Worm (Caenorhabditis elegans) whole organism, L3 larva: Measurements from ENCODE around the gene K02F3.12.
A peak's percentile ranks its signal among the peaks of the same experiment; 100 is the strongest.

Source experiments
- R02D3.7 ChIP-seq: fragments of 150-350 bp; optimal IDR thresholded peaks from 2 replicates; lab custom pipeline; 2014; ENCODE audit warnings: missing biosample characterization, missing genetic modification characterization
- ZK546.5 ChIP-seq: sonication (generic microtip); optimal IDR thresholded peaks from 2 replicates; lab custom pipeline; 2017; ENCODE audit warnings: missing biosample characterization, missing genetic modification characterization
- ama-1 ChIP-seq: fragments of 150-350 bp; optimal IDR thresholded peaks from 2 replicates; lab custom pipeline; 2018
- ceh-28 ChIP-seq: fragments of 150-350 bp; optimal IDR thresholded peaks from 2 replicates; lab custom pipeline; 2014; ENCODE audit warnings: missing biosample characterization, missing genetic modification reagents, missing genetic modification characterization
- ceh-82 ChIP-seq: fragments of 150-350 bp; optimal IDR thresholded peaks from 2 replicates; lab custom pipeline; 2014; ENCODE audit warnings: missing biosample characterization, missing genetic modification characterization
- ceh-9 ChIP-seq: sonication (generic microtip); optimal IDR thresholded peaks from 2 replicates; lab custom pipeline; 2018; ENCODE audit warnings: missing biosample characterization, missing genetic modification characterization
- egl-27 ChIP-seq: sonication (generic microtip); optimal IDR thresholded peaks from 4 replicates; lab custom pipeline; 2017; ENCODE audit warnings: missing biosample characterization, missing genetic modification reagents, missing genetic modification characterization
- elt-1 ChIP-seq: fragments of 150-350 bp; optimal IDR thresholded peaks from 2 replicates; lab custom pipeline; 2014; ENCODE audit warnings: missing biosample characterization, missing genetic modification characterization
- elt-2 ChIP-seq: sonication (generic microtip); optimal IDR thresholded peaks from 2 replicates; lab custom pipeline; 2016; ENCODE audit warnings: missing genetic modification reagents, mild to moderate bottlenecking, missing genetic modification characterization, missing compliant biosample characterization
- elt-3 ChIP-seq, 3 experiments: fragments of 150-350 bp in 1 of 3; sonication (generic microtip) in 2 of 3; optimal IDR thresholded peaks; 2 replicates in 2 of 3; 4 replicates in 1 of 3; lab custom pipeline; 2014 to 2017; ENCODE audit warnings: missing biosample characterization in 3 of 3, missing genetic modification characterization in 3 of 3
- eor-1 ChIP-seq, 2 experiments: fragments of 150-350 bp; optimal IDR thresholded peaks; 2 replicates each; lab custom pipeline; 2014 to 2018; ENCODE audit warnings: missing biosample characterization in 2 of 2, missing genetic modification characterization in 2 of 2
- fkh-10 ChIP-seq: sonication (generic microtip); optimal IDR thresholded peaks from 2 replicates; lab custom pipeline; 2017; ENCODE audit warnings: missing biosample characterization, missing genetic modification reagents, missing genetic modification characterization
- fkh-2 ChIP-seq: fragments of 150-350 bp; optimal IDR thresholded peaks from 2 replicates; lab custom pipeline; 2014; ENCODE audit warnings: missing biosample characterization, missing genetic modification reagents, missing genetic modification characterization
- fos-1 ChIP-seq: fragments of 150-350 bp; optimal IDR thresholded peaks from 2 replicates; lab custom pipeline; 2014; ENCODE audit warnings: missing biosample characterization, missing genetic modification characterization
- hmg-11 ChIP-seq: sonication (generic microtip); optimal IDR thresholded peaks from 2 replicates; lab custom pipeline; 2016; ENCODE audit warnings: missing genetic modification characterization, missing compliant biosample characterization
- jun-1 ChIP-seq: fragments of 150-350 bp; optimal IDR thresholded peaks from 2 replicates; lab custom pipeline; 2014; ENCODE audit warnings: missing biosample characterization, missing genetic modification reagents, missing genetic modification characterization
- lin-15B ChIP-seq: fragments of 150-350 bp; optimal IDR thresholded peaks from 2 replicates; lab custom pipeline; 2014; ENCODE audit warnings: missing biosample characterization, missing genetic modification characterization
- lin-39 ChIP-seq: fragments of 150-350 bp; optimal IDR thresholded peaks from 2 replicates; lab custom pipeline; 2018; ENCODE audit warnings: missing biosample characterization, missing genetic modification reagents, missing genetic modification characterization
- mdl-1 ChIP-seq: fragments of 150-350 bp; optimal IDR thresholded peaks from 2 replicates; lab custom pipeline; 2014; ENCODE audit warnings: missing biosample characterization, missing genetic modification characterization
- mml-1 ChIP-seq: fragments of 150-350 bp; sonication (generic microtip); optimal IDR thresholded peaks from 3 replicates; lab custom pipeline; 2014; ENCODE audit warnings: missing biosample characterization, missing genetic modification characterization
- nfya-1 ChIP-seq: sonication (generic microtip); optimal IDR thresholded peaks from 2 replicates; lab custom pipeline; 2017; ENCODE audit warnings: missing genetic modification characterization, mild to moderate bottlenecking, missing compliant biosample characterization, antibody characterized with exemption, moderate library complexity; ENCODE audit not compliant: insufficient read depth
- nhr-11 ChIP-seq: fragments of 150-350 bp; optimal IDR thresholded peaks from 2 replicates; lab custom pipeline; 2014; ENCODE audit warnings: missing biosample characterization, missing genetic modification characterization
- nhr-12 ChIP-seq: fragments of 150-350 bp; optimal IDR thresholded peaks from 2 replicates; lab custom pipeline; 2014; ENCODE audit warnings: missing biosample characterization, missing genetic modification characterization
- nhr-23 ChIP-seq: fragments of 150-350 bp; optimal IDR thresholded peaks from 2 replicates; lab custom pipeline; 2014; ENCODE audit warnings: missing biosample characterization, missing genetic modification reagents, missing genetic modification characterization
- nhr-28 ChIP-seq: fragments of 150-350 bp; optimal IDR thresholded peaks from 2 replicates; lab custom pipeline; 2014; ENCODE audit warnings: missing biosample characterization, missing genetic modification characterization
- nhr-43 ChIP-seq: sonication (generic microtip); optimal IDR thresholded peaks from 2 replicates; lab custom pipeline; 2016; ENCODE audit warnings: mild to moderate bottlenecking, missing genetic modification characterization, missing compliant biosample characterization; ENCODE audit not compliant: poor library complexity, severe bottlenecking
- nhr-76 ChIP-seq: fragments of 150-350 bp; sonication (generic microtip); optimal IDR thresholded peaks from 5 replicates; lab custom pipeline; 2014; ENCODE audit warnings: missing biosample characterization, missing genetic modification characterization
- nhr-77 ChIP-seq: fragments of 150-350 bp; optimal IDR thresholded peaks from 2 replicates; lab custom pipeline; 2014; ENCODE audit warnings: missing biosample characterization, missing genetic modification characterization
- pha-4 ChIP-seq: fragments of 150-350 bp; optimal IDR thresholded peaks from 2 replicates; lab custom pipeline; 2014; ENCODE audit warnings: missing biosample characterization, missing genetic modification reagents, missing genetic modification characterization
- pqm-1 ChIP-seq: fragments of 150-350 bp; optimal IDR thresholded peaks from 2 replicates; lab custom pipeline; 2017; ENCODE audit warnings: missing biosample characterization, missing genetic modification characterization, inconsistent platforms
- sea-2 ChIP-seq: fragments of 150-350 bp; sonication (generic microtip); optimal IDR thresholded peaks from 4 replicates; lab custom pipeline; 2014; ENCODE audit warnings: missing biosample characterization, missing genetic modification reagents, missing genetic modification characterization
- skn-1 ChIP-seq: fragments of 150-350 bp; optimal IDR thresholded peaks from 2 replicates; lab custom pipeline; 2014; ENCODE audit warnings: missing biosample characterization, missing genetic modification characterization
- snpc-4 ChIP-seq: fragments of 150-350 bp; optimal IDR thresholded peaks from 2 replicates; lab custom pipeline; 2014; ENCODE audit warnings: missing biosample characterization, missing genetic modification characterization
- unc-39 ChIP-seq: sonication (generic microtip); optimal IDR thresholded peaks from 4 replicates; lab custom pipeline; 2017; ENCODE audit warnings: missing biosample characterization, missing genetic modification characterization
- zag-1 ChIP-seq: fragments of 150-350 bp; optimal IDR thresholded peaks from 2 replicates; lab custom pipeline; 2014; ENCODE audit warnings: missing biosample characterization, missing genetic modification characterization
- ztf-11 ChIP-seq: fragments of 150-350 bp; optimal IDR thresholded peaks from 2 replicates; lab custom pipeline; 2014; ENCODE audit warnings: missing biosample characterization, missing genetic modification characterization
- ztf-4 ChIP-seq: fragments of 150-350 bp; optimal IDR thresholded peaks from 2 replicates; lab custom pipeline; 2014; ENCODE audit warnings: missing biosample characterization, missing genetic modification characterization

The K02F3.12 gene

DNA sequence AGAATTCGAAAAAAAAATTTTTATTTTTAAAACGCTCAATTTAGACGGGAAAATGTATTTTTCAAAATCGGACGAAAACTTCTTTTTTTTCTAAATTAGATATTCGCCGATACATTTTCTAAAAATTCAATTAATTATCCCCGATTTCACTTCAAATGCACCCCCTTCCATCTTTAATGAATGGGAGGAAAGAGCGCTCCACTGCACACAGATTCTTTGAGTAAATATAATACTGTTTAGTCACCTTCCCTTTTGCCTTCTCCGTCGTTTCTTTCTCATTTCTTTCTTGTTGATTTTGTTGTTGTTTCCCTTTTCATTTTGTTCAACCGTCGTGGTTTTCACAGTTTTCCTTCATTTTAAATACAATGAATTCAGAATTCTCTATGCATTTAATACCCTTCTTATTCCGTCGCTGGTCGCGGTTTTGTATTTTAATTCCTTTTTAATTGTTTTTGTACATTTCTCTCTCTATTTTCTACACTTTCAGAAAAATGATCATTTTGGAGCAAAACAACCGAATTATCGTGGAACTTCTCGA, 5.5 kb downstream of the K02F3.12 start, which contains the start of gene arx-4:
arx-4 (plus strand) TSS at position 488 of the 538 bp plus-strand sequence.
- no peak for TF ChIP-seq pqm-1 (tag; lab: Kevin White, UChicago)
- no peak for TF ChIP-seq nhr-12
- no peak for TF ChIP-seq ztf-4 (tag; lab: Kevin White, UChicago)
- no peak for TF ChIP-seq mml-1
- no peak for TF ChIP-seq fos-1 (tag; lab: Kevin White, UChicago)
- TF ChIP-seq egl-27 (tag; lab: Kevin White, UChicago) = no peak
- no peak for TF ChIP-seq zag-1 (tag; lab: Kevin White, UChicago)
- no peak for TF ChIP-seq nfya-1 (tag; lab: Kevin White, UChicago)
- TF ChIP-seq elt-3 (tag; optimal IDR thresholded peaks at IDR 0.05; lab: Kevin White, UChicago) = no peak
- no peak for TF ChIP-seq lin-15B (tag; lab: Kevin White, UChicago)
- TF ChIP-seq hmg-11 (tag; lab: Kevin White, UChicago) = peak; percentile 10
- no peak for TF ChIP-seq unc-39 (tag; lab: Kevin White, UChicago)
- TF ChIP-seq pha-4 (tag; lab: Kevin White, UChicago) = peak; percentile 88
- no peak for TF ChIP-seq nhr-11 (tag; lab: Kevin White, UChicago)
- no peak for TF ChIP-seq ZK546.5
- no peak for TF ChIP-seq ceh-28 (tag; lab: Kevin White, UChicago)
- no peak for TF ChIP-seq nhr-28

DNA sequence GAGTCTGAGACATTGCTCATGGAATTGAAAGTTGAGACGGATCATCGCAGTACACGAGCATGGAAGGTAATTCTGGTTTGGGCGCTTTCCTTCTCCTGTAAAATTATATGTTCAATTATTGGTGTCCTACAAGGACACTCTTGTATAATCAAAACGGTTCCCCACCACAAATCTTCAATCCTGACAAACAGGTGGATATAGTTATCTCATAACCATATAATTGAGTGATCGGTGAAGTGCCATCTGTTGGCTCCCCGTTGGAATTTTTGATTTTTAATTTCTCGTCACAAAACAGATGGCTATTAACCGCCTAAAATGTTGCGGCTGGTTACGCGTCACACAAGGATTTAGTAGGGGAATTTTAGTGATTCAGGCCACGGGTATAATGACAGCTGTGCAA, 12.5 kb downstream of the K02F3.12 start:
- TF ChIP-seq lin-39 (tag; lab: Kevin White, UChicago) (no peak), ama-1 (lab: Kevin White, UChicago) (no peak), mml-1 (no peak), jun-1 (tag; lab: Kevin White, UChicago) (no peak), mdl-1 (tag; lab: Kevin White, UChicago) (no peak), nhr-77 (tag; lab: Kevin White, UChicago) (no peak), nhr-76 (tag; lab: Kevin White, UChicago) (no peak), sea-2 (GFP tag; lab: Kevin White, UChicago) (no peak), nhr-43 (no peak), fkh-10 (no peak), ceh-28 (tag; lab: Kevin White, UChicago) (no peak), hmg-11 (tag; lab: Kevin White, UChicago) (no peak), nfya-1 (tag; lab: Kevin White, UChicago) (no peak), skn-1 (tag; lab: Kevin White, UChicago) (no peak)
- TF ChIP-seq, all 47 proteins: peak for 0

DNA sequence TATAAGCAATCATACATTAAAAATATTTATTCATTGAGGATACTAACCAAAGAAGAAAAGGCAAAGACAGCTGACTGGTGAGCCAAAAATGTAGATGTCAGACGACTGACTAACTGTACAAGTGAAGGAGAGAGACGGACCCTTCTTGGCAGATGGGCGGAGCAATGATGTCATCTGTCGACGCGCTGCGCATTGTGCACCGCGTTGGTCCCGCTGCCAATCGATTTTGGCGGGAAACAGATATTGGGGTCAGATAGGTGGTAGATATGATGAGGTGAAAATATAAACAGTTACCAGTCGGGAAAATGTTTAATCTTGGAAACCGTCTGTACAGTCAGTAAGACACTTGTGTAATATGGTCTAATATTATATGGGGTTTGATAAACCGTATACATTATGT, 13.5 kb downstream of the K02F3.12 start, which contains the start of gene T24C4.2:
T24C4.2 (minus strand) TSS at position 101 of the 400 bp plus-strand sequence.
- TF ChIP-seq nhr-12 (no peak), ceh-28 (tag; lab: Kevin White, UChicago) (no peak), jun-1 (tag; lab: Kevin White, UChicago) (no peak), zag-1 (tag; lab: Kevin White, UChicago) (no peak), ceh-9 (tag; lab: Kevin White, UChicago) (no peak), unc-39 (tag; lab: Kevin White, UChicago) (no peak), snpc-4 (tag; lab: Kevin White, UChicago) (no peak), mdl-1 (tag; lab: Kevin White, UChicago) (no peak), nhr-76 (tag; lab: Kevin White, UChicago) (no peak), nfya-1 (tag; lab: Kevin White, UChicago) (no peak), elt-2 (tag; lab: Kevin White, UChicago) (no peak), skn-1 (tag; lab: Kevin White, UChicago) (no peak), hmg-11 (tag; lab: Kevin White, UChicago) (no peak), eor-1 (tag; optimal IDR thresholded peaks at IDR 0.05; lab: Kevin White, UChicago) (no peak), elt-1 (no peak), ztf-11 (no peak), nhr-23 (tag; lab: Kevin White, UChicago) (no peak), egl-27 (tag; lab: Kevin White, UChicago) (no peak), pqm-1 (tag; lab: Kevin White, UChicago) (no peak)
- TF ChIP-seq, all 47 proteins: peak for 0

DNA sequence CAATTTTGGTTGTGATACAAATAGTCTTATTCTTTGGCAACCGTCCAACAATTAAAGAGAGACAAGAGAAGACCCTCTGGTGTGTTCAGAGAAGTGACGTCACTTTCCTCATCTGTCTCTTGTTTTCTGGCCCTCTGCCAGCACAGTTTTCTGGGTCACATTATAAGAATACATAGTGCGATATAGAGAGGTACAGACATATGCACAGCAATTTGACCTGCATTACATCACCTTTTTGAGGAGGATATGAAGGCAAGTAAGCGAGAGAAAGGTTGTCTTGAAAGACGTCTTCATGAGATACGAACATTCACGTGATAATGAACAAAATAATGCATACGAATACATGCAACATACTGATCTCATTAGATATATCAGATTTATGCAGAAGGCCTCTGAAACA, 14.2 kb downstream of the K02F3.12 start:
- TF ChIP-seq elt-3 (tag; optimal IDR thresholded peaks at IDR 0.05; lab: Kevin White, UChicago) (no peak), R02D3.7 (tag; lab: Kevin White, UChicago) (no peak), fkh-2 (tag; lab: Kevin White, UChicago) (no peak), ceh-82 (tag; lab: Kevin White, UChicago) (no peak), fkh-10 (no peak), jun-1 (tag; lab: Kevin White, UChicago) (no peak), nhr-12 (no peak)
- TF ChIP-seq, all 47 proteins: peak for 0
